Worm (Caenorhabditis elegans) whole organism, L1 larva: ENCODE data around the gene ndua-12.

Experiments used
- C04F5.9 ChIP-seq: sonication (generic microtip); optimal IDR thresholded peaks from 2 replicates; lab custom pipeline; 2016; ENCODE audit warnings: missing genetic modification characterization, missing compliant biosample characterization
- C16A3.4 ChIP-seq: fragments of 150-350 bp; optimal IDR thresholded peaks from 2 replicates; lab custom pipeline; 2014; ENCODE audit warnings: missing biosample characterization, missing genetic modification characterization
- C34B4.2 ChIP-seq: sonication (generic microtip); optimal IDR thresholded peaks from 2 replicates; lab custom pipeline; 2017; ENCODE audit warnings: mild to moderate bottlenecking, missing genetic modification characterization, missing compliant biosample characterization
- aha-1 ChIP-seq: fragments of 150-350 bp; optimal IDR thresholded peaks from 2 replicates; lab custom pipeline; 2014; ENCODE audit warnings: missing biosample characterization, missing genetic modification characterization
- alr-1 ChIP-seq: fragments of 200-800 bp; sonication (Bioruptor generic); optimal IDR thresholded peaks from 2 replicates; lab custom pipeline; 2018; ENCODE audit warnings: borderline replicate concordance, mild to moderate bottlenecking, missing genetic modification characterization, missing compliant biosample characterization
- aly-2 ChIP-seq: fragments of 150-350 bp; optimal IDR thresholded peaks from 2 replicates; lab custom pipeline; 2014; ENCODE audit warnings: missing biosample characterization, missing genetic modification characterization
- ama-1 ChIP-seq: fragments of 150-350 bp; optimal IDR thresholded peaks from 2 replicates; lab custom pipeline; 2014
- ceh-82 ChIP-seq, 3 experiments: fragments of 150-350 bp in 1 of 3; sonication (generic microtip) in 2 of 3; optimal IDR thresholded peaks; 2 replicates each; lab custom pipeline; 2014 to 2017; ENCODE audit warnings: missing biosample characterization in 3 of 3, missing genetic modification characterization in 3 of 3
- ces-1 ChIP-seq: fragments of 150-350 bp; optimal IDR thresholded peaks from 2 replicates; lab custom pipeline; 2014; ENCODE audit warnings: missing biosample characterization, missing genetic modification reagents, missing genetic modification characterization
- dpl-1 ChIP-seq, 3 experiments: fragments of 150-350 bp in 2 of 3; sonication (generic microtip) in 1 of 3; optimal IDR thresholded peaks; 2 replicates each; lab custom pipeline; 2014 to 2017; ENCODE audit warnings: missing biosample characterization in 3 of 3, missing genetic modification characterization in 3 of 3, missing genetic modification reagents in 3 of 3
- dsc-1 ChIP-seq: sonication (generic microtip); optimal IDR thresholded peaks from 2 replicates; lab custom pipeline; 2016; ENCODE audit warnings: mild to moderate bottlenecking, missing genetic modification characterization, missing compliant biosample characterization
- efl-1 ChIP-seq, 4 experiments: fragments of 150-350 bp; optimal IDR thresholded peaks in 3 of 4; peaks in 1 of 4; 1 replicate in 1 of 4; 2 replicates in 3 of 4; lab custom pipeline; 2014; ENCODE audit warnings: missing biosample characterization in 2 of 4, missing genetic modification characterization in 2 of 4, missing genetic modification reagents in 2 of 4
- egl-13 ChIP-seq: sonication (generic microtip); optimal IDR thresholded peaks from 2 replicates; lab custom pipeline; 2016; ENCODE audit warnings: missing genotype, missing genetic modification reagents, missing genetic modification characterization, missing compliant biosample characterization
- egl-27 ChIP-seq, 2 experiments: fragments of 150-350 bp in 1 of 2; sonication (generic microtip); optimal IDR thresholded peaks; 3 replicates each; lab custom pipeline; 2017 to 2018; ENCODE audit warnings: missing biosample characterization in 2 of 2, missing genetic modification characterization in 2 of 2, missing genetic modification reagents in 2 of 2
- elt-2 ChIP-seq: sonication (generic microtip); optimal IDR thresholded peaks from 2 replicates; lab custom pipeline; 2016; ENCODE audit warnings: missing genetic modification characterization, mild to moderate bottlenecking, inconsistent platforms, missing compliant biosample characterization, missing genetic modification reagents
- elt-3 ChIP-seq, 6 experiments: fragments of 150-350 bp in 1 of 6; sonication (generic microtip); optimal IDR thresholded peaks; 2 replicates each; lab custom pipeline; 2017 to 2018; ENCODE audit warnings: missing biosample characterization in 6 of 6, missing genetic modification characterization in 6 of 6, inconsistent platforms in 1 of 6
- fkh-8 ChIP-seq: sonication (generic microtip); optimal IDR thresholded peaks from 2 replicates; lab custom pipeline; 2016; ENCODE audit warnings: mild to moderate bottlenecking, missing genetic modification characterization, missing compliant biosample characterization
- fos-1 ChIP-seq: fragments of 150-350 bp; optimal IDR thresholded peaks from 2 replicates; lab custom pipeline; 2014; ENCODE audit warnings: missing biosample characterization, missing genetic modification characterization
- hlh-4 ChIP-seq: sonication (generic microtip); optimal IDR thresholded peaks from 2 replicates; lab custom pipeline; 2016; ENCODE audit warnings: mild to moderate bottlenecking, missing genetic modification characterization, missing compliant biosample characterization
- isw-1 ChIP-seq: fragments of 200-800 bp; sonication (Bioruptor generic); IDR thresholded peaks from 2 replicates; pipeline ENCODE4 v1.3.6; 2022; ENCODE audit warnings: missing genetic modification characterization, missing compliant biosample characterization
- jun-1 ChIP-seq: fragments of 150-350 bp; optimal IDR thresholded peaks from 2 replicates; lab custom pipeline; 2014; ENCODE audit warnings: missing biosample characterization, missing genetic modification reagents, missing genetic modification characterization
- lin-13 ChIP-seq: fragments of 150-350 bp; optimal IDR thresholded peaks from 2 replicates; lab custom pipeline; 2014; ENCODE audit warnings: missing biosample characterization, missing genetic modification reagents, missing genetic modification characterization
- lin-14 ChIP-seq: fragments of 200-800 bp; sonication (Bioruptor generic); optimal IDR thresholded peaks from 2 replicates; lab custom pipeline; 2018; ENCODE audit warnings: mild to moderate bottlenecking, missing genetic modification characterization, moderate library complexity, missing compliant biosample characterization
- lin-15B ChIP-seq: fragments of 150-350 bp; sonication (generic microtip); optimal IDR thresholded peaks from 3 replicates; lab custom pipeline; 2014; ENCODE audit warnings: missing biosample characterization, missing genetic modification characterization
- lir-3 ChIP-seq: sonication (generic microtip); optimal IDR thresholded peaks from 2 replicates; lab custom pipeline; 2016; ENCODE audit warnings: mild to moderate bottlenecking, missing genetic modification characterization, moderate library complexity, missing compliant biosample characterization; ENCODE audit not compliant: poor library complexity
- mdl-1 ChIP-seq, 2 experiments: fragments of 150-350 bp; optimal IDR thresholded peaks; 2 replicates each; lab custom pipeline; 2014 to 2017; ENCODE audit warnings: missing biosample characterization in 2 of 2, missing genetic modification characterization in 2 of 2, inconsistent platforms in 1 of 2
- mef-2 ChIP-seq: fragments of 150-350 bp; optimal IDR thresholded peaks from 2 replicates; lab custom pipeline; 2014; ENCODE audit warnings: missing biosample characterization, missing genetic modification characterization
- nhr-11 ChIP-seq: fragments of 150-350 bp; optimal IDR thresholded peaks from 2 replicates; lab custom pipeline; 2014; ENCODE audit warnings: missing biosample characterization, missing genetic modification characterization
- nhr-12 ChIP-seq: sonication (generic microtip); optimal IDR thresholded peaks from 2 replicates; lab custom pipeline; 2017; ENCODE audit warnings: missing biosample characterization, missing genetic modification characterization
- nhr-20 ChIP-seq: sonication (generic microtip); optimal IDR thresholded peaks from 2 replicates; lab custom pipeline; 2016; ENCODE audit warnings: mild to moderate bottlenecking, missing genetic modification characterization, missing compliant biosample characterization
- nhr-28 ChIP-seq: fragments of 150-350 bp; optimal IDR thresholded peaks from 2 replicates; lab custom pipeline; 2014; ENCODE audit warnings: missing biosample characterization, missing genetic modification characterization
- nhr-47 ChIP-seq: sonication (generic microtip); optimal IDR thresholded peaks from 2 replicates; lab custom pipeline; 2016; ENCODE audit warnings: mild to moderate bottlenecking, missing genetic modification characterization, moderate library complexity, missing compliant biosample characterization
- nhr-71 ChIP-seq: sonication (generic microtip); optimal IDR thresholded peaks from 2 replicates; lab custom pipeline; 2016; ENCODE audit warnings: mild to moderate bottlenecking, missing genetic modification characterization, moderate library complexity, missing compliant biosample characterization
- nhr-76 ChIP-seq: sonication (generic microtip); optimal IDR thresholded peaks from 2 replicates; lab custom pipeline; 2017; ENCODE audit warnings: missing biosample characterization, missing genetic modification characterization
- nhr-85 ChIP-seq: sonication (generic microtip); peaks from one replicate; lab custom pipeline; 2016; ENCODE audit warnings: missing genetic modification characterization, inconsistent platforms, missing compliant biosample characterization
- nhr-90 ChIP-seq: sonication (generic microtip); optimal IDR thresholded peaks from 2 replicates; lab custom pipeline; 2016; ENCODE audit warnings: mild to moderate bottlenecking, missing genetic modification characterization, missing compliant biosample characterization; ENCODE audit not compliant: poor library complexity
- pax-3 ChIP-seq: fragments of 200-800 bp; sonication (Bioruptor generic); optimal IDR thresholded peaks from 2 replicates; lab custom pipeline; 2018; ENCODE audit warnings: mild to moderate bottlenecking, missing genetic modification characterization, moderate library complexity, missing compliant biosample characterization
- pqm-1 ChIP-seq: sonication (generic microtip); optimal IDR thresholded peaks from 3 replicates; lab custom pipeline; 2017; ENCODE audit warnings: missing biosample characterization, missing genetic modification characterization
- rnt-1 ChIP-seq: sonication (generic microtip); optimal IDR thresholded peaks from 2 replicates; lab custom pipeline; 2016; ENCODE audit warnings: mild to moderate bottlenecking, missing genetic modification characterization, moderate library complexity, missing compliant biosample characterization
- skn-1 ChIP-seq: fragments of 150-350 bp; optimal IDR thresholded peaks from 2 replicates; lab custom pipeline; 2014; ENCODE audit warnings: missing biosample characterization, missing genetic modification characterization
- snpc-4 ChIP-seq: fragments of 150-350 bp; optimal IDR thresholded peaks from 2 replicates; lab custom pipeline; 2014; ENCODE audit warnings: missing biosample characterization, missing genetic modification characterization
- snu-23 ChIP-seq: sonication (generic microtip); optimal IDR thresholded peaks from 2 replicates; lab custom pipeline; 2016; ENCODE audit warnings: missing genetic modification characterization, missing compliant biosample characterization
- tlp-1 ChIP-seq: fragments of 150-350 bp; optimal IDR thresholded peaks from 2 replicates; lab custom pipeline; 2014; ENCODE audit warnings: missing biosample characterization, missing genetic modification characterization
- unc-130 ChIP-seq: fragments of 150-350 bp; optimal IDR thresholded peaks from 2 replicates; lab custom pipeline; 2017; ENCODE audit warnings: missing biosample characterization, missing genetic modification characterization, inconsistent platforms
- unc-30 ChIP-seq: sonication (generic microtip); optimal IDR thresholded peaks from 2 replicates; lab custom pipeline; 2017; ENCODE audit warnings: missing biosample characterization, missing genetic modification characterization
- unc-98 ChIP-seq: fragments of 200-800 bp; sonication (Bioruptor generic); IDR thresholded peaks from 2 replicates; pipeline ENCODE4 v1.3.6; 2022; ENCODE audit warnings: missing genetic modification characterization, missing compliant biosample characterization
- vab-15 ChIP-seq: sonication (generic microtip); optimal IDR thresholded peaks from 2 replicates; lab custom pipeline; 2017; ENCODE audit warnings: missing genotype, mild to moderate bottlenecking, missing genetic modification characterization, missing compliant biosample characterization
- xbp-1 ChIP-seq: sonication (generic microtip); optimal IDR thresholded peaks from 2 replicates; lab custom pipeline; 2016; ENCODE audit warnings: missing genetic modification characterization, missing compliant biosample characterization
- zag-1 ChIP-seq: fragments of 150-350 bp; optimal IDR thresholded peaks from 2 replicates; lab custom pipeline; 2014; ENCODE audit warnings: missing biosample characterization, missing genetic modification characterization
- zip-4 ChIP-seq: fragments of 200-800 bp; sonication (Bioruptor generic); optimal IDR thresholded peaks from 2 replicates; lab custom pipeline; 2018; ENCODE audit warnings: mild to moderate bottlenecking, missing genetic modification characterization, moderate library complexity, missing compliant biosample characterization
- ztf-11 ChIP-seq, 2 experiments: sonication (generic microtip); optimal IDR thresholded peaks; 2 replicates each; lab custom pipeline; 2016 to 2017; ENCODE audit warnings: missing genetic modification characterization in 2 of 2, missing biosample characterization in 1 of 2, missing compliant biosample characterization in 1 of 2

The ndua-12 gene

DNA sequence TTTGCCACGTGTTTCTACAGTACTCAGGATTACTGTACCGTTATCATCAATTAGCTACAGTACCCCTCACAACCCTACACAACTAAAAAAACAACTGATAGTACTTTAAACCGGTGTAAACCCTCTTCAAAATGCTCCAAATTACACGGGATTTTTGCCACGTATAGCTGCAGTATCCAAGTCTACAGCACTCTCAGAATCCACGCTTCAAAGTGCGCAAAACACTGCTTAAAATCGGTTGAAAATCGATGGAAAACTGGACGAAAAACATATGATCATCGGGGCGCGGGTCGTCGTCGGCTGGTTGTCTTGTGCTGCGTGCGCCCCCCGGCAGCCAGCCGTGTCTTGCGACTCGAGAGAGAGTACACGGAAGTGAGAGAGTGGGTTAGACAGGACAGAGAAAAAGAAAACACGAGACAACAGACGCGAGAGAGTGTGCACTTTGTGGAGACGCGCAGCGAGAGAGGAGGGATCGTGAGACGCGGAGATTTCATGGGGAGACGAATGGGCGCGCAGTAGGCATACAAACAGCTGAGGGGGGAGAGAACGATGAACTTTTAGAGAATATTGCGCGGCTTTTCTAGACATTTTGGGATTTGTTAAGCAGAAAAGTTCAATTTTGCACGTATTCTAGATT is 11.2 kb downstream of the ndua-12 start:
- TF ChIP-seq hlh-4 (no peak), C34B4.2 (tag; lab: Kevin White, UChicago) (no peak), dsc-1 (peak; percentile 73), ces-1 (no peak), dpl-1 (GFP tag; optimal IDR thresholded peaks at IDR 0.05; lab: Kevin White, UChicago) (peak; percentile 66 to 71 (median 68)), C16A3.4 (tag; lab: Kevin White, UChicago) (peak; percentile 57), nhr-90 (peak; percentile 81), skn-1 (tag; lab: Kevin White, UChicago) (peak; percentile 43), fkh-8 (tag; lab: Kevin White, UChicago) (peak; percentile 97), snpc-4 (peak; percentile 44), tlp-1 (tag; lab: Kevin White, UChicago) (no peak), nhr-71 (peak; percentile 97), aly-2 (tag; lab: Kevin White, UChicago) (peak; percentile 5), C04F5.9 (tag; lab: Kevin White, UChicago) (no peak), fos-1 (tag; lab: Kevin White, UChicago) (peak; percentile 40), jun-1 (tag; lab: Kevin White, UChicago) (peak; percentile 80), ama-1 (lab: Kevin White, UChicago) (peak; percentile 24), unc-98 (no peak), nhr-20 (tag; lab: Kevin White, UChicago) (peak; percentile 90), elt-2 (tag; lab: Kevin White, UChicago) (peak; percentile 26), rnt-1 (tag; lab: Kevin White, UChicago) (peak; percentile 95), zip-4 (GFP tag; lab: Kevin White, UChicago) (peak; percentile 42), lin-14 (peak; percentile 95), nhr-76 (tag; lab: Kevin White, UChicago) (no peak), mdl-1 (tag; optimal IDR thresholded peaks at IDR 0.05; lab: Kevin White, UChicago) (peak; percentile 11 to 94), lir-3 (tag; lab: Kevin White, UChicago) (peak; percentile 79), ceh-82 (tag; optimal IDR thresholded peaks at IDR 0.05; lab: Kevin White, UChicago) (peak; percentile 55 to 91 (median 88)), unc-130 (peak; percentile 30), nhr-47 (tag; lab: Kevin White, UChicago) (peak; percentile 93), pax-3 (tag; lab: Kevin White, UChicago) (peak; percentile 83), nhr-85 (peak; percentile 88), lin-15B (tag; lab: Kevin White, UChicago) (peak; percentile 40), egl-13 (tag; lab: Kevin White, UChicago) (peak; percentile 88), alr-1 (tag; lab: Kevin White, UChicago) (no peak), aha-1 (tag; lab: Kevin White, UChicago) (peak; percentile 20), ztf-11 (tag; optimal IDR thresholded peaks at IDR 0.05; lab: Kevin White, UChicago) (peak in 1 of 2 experiments; percentile 81), mef-2 (tag; lab: Kevin White, UChicago) (peak; percentile 41), pqm-1 (tag; lab: Kevin White, UChicago) (no peak), xbp-1 (peak; percentile 76), isw-1 (peak; percentile 77), lin-13 (GFP tag; lab: Kevin White, UChicago) (peak; percentile 90), vab-15 (tag; lab: Kevin White, UChicago) (no peak), unc-30 (no peak), zag-1 (tag; lab: Kevin White, UChicago) (no peak), efl-1 (optimal IDR thresholded peaks at IDR 0.05; lab: Kevin White, UChicago) (peak; percentile 84 to 90), efl-1 (GFP tag; optimal IDR thresholded peaks at IDR 0.05 in 1 of 2; lab: Kevin White, UChicago) (peak; percentile 63 to 96), nhr-11 (tag; lab: Kevin White, UChicago) (peak; percentile 47), elt-3 (tag; optimal IDR thresholded peaks at IDR 0.05; lab: Kevin White, UChicago) (peak in 2 of 6 experiments; percentile 26 to 28), egl-27 (tag; optimal IDR thresholded peaks at IDR 0.05; lab: Kevin White, UChicago) (peak in 1 of 2 experiments; percentile 70), nhr-28 (tag; lab: Kevin White, UChicago) (no peak), snu-23 (GFP tag; lab: Kevin White, UChicago) (peak; percentile 95), nhr-12 (tag; lab: Kevin White, UChicago) (no peak)
